Fruit fly (Drosophila melanogaster) whole organism, prepupa: Measurements from ENCODE around the gene mRF1.

Experiments used
- CG34406 ChIP-seq: fragments of 200-800 bp; sonication (Bioruptor generic); optimal IDR thresholded peaks from 3 replicates; lab custom pipeline; 2016; ENCODE audit warnings: missing biosample characterization, missing genetic modification characterization
- CG6854 ChIP-seq: fragments of 200-800 bp; sonication (Bioruptor generic); optimal IDR thresholded peaks from 2 replicates; lab custom pipeline; 2017; ENCODE audit warnings: missing biosample characterization, mild to moderate bottlenecking, missing genetic modification characterization
- Eip75B ChIP-seq: fragments of 200-800 bp; sonication (Bioruptor generic); optimal IDR thresholded peaks from 3 replicates; lab custom pipeline; 2016; ENCODE audit warnings: missing biosample characterization, missing genetic modification characterization
- Eip78C ChIP-seq: fragments of 200-800 bp; sonication (Bioruptor generic); peaks from one replicate; lab custom pipeline; 2016; ENCODE audit warnings: missing biosample characterization, missing genetic modification characterization
- Lpt ChIP-seq: fragments of 200-800 bp; sonication (Bioruptor generic); optimal IDR thresholded peaks from 3 replicates; lab custom pipeline; 2016; ENCODE audit warnings: missing biosample characterization, missing genetic modification characterization
- fkh ChIP-seq: fragments of 200-800 bp; sonication (Bioruptor generic); optimal IDR thresholded peaks from 3 replicates; lab custom pipeline; 2017; ENCODE audit warnings: missing biosample characterization, mild to moderate bottlenecking, missing genetic modification characterization, moderate library complexity
- svp ChIP-seq: fragments of 200-800 bp; sonication (Bioruptor generic); peaks from one replicate; lab custom pipeline; 2016; ENCODE audit warnings: missing biosample characterization, missing genetic modification characterization
- vri ChIP-seq: fragments of 200-800 bp; sonication (Bioruptor generic); optimal IDR thresholded peaks from 3 replicates; lab custom pipeline; 2016; ENCODE audit warnings: missing biosample characterization, mild to moderate bottlenecking, missing genetic modification characterization

DNA sequence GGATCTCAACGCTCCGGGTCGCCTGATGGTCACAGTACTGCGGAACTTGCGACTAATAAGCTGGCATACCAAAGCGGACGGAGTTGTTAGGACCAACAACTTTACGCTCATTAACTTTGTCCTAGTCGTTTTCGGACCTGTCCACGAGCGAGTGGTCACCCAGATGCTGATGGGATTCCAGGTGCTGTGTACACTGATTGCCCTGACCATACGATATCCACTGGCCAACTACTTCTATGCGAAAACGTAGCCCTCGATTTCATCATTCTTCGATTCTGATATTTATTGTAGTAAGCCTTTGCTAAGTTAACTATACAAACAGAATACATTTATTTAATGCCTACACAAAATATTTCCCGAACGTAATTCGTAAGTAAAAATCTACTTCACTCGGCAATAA is 36.6 kb upstream of the mRF1 start, which contains the start of gene Rsph1:
- no peak for TF ChIP-seq CG34406 (GFP tag; lab: Kevin White, UChicago)
- TF ChIP-seq Lpt: no peak
- no peak for TF ChIP-seq Eip78C (GFP tag; lab: Kevin White, UChicago)
- no peak for TF ChIP-seq CG6854 (GFP tag; lab: Kevin White, UChicago)
- TF ChIP-seq svp: no peak
- TF ChIP-seq vri (GFP tag; lab: Kevin White, UChicago): no peak
- TF ChIP-seq fkh (GFP tag; lab: Kevin White, UChicago): no peak
- no peak for TF ChIP-seq Eip75B
